Fruit fly (Drosophila melanogaster) whole organism, pupa: ENCODE results near the gene CG42820.

Experiments
- CG12605 ChIP-seq: fragments of 200-800 bp; sonication (Bioruptor generic); IDR thresholded peaks from 2 replicates; pipeline ENCODE4 v1.3.6; 2022; ENCODE audit warnings: missing biosample characterization, missing genetic modification characterization
- CG15710 ChIP-seq: fragments of 200-800 bp; sonication (Bioruptor generic); optimal IDR thresholded peaks from 2 replicates; lab custom pipeline; 2018; ENCODE audit warnings: missing biosample characterization, mild to moderate bottlenecking, missing genetic modification characterization, moderate library complexity
- CG32121 ChIP-seq: fragments of 200-800 bp; sonication (Bioruptor generic); IDR thresholded peaks from 2 replicates; pipeline ENCODE4 v1.3.6; 2022; ENCODE audit warnings: missing biosample characterization, missing genetic modification characterization
- CG8159 ChIP-seq: fragments of 200-800 bp; sonication (Bioruptor generic); optimal IDR thresholded peaks from 3 replicates; lab custom pipeline; 2018; ENCODE audit warnings: missing biosample characterization, mild to moderate bottlenecking, missing genetic modification characterization, moderate library complexity
- EcR ChIP-seq: fragments of 200-800 bp; sonication (Bioruptor generic); optimal IDR thresholded peaks from 3 replicates; lab custom pipeline; 2019; ENCODE audit warnings: missing biosample characterization, missing genetic modification characterization, mild to moderate bottlenecking, moderate library complexity, missing genetic modification reagents
- Ets98B ChIP-seq: fragments of 200-800 bp; sonication (Bioruptor generic); IDR thresholded peaks from 2 replicates; pipeline ENCODE4 v1.3.6; 2022; ENCODE audit warnings: missing biosample characterization, missing genetic modification characterization
- Pif1A ChIP-seq: fragments of 200-800 bp; sonication (Bioruptor generic); optimal IDR thresholded peaks from 3 replicates; lab custom pipeline; 2016; ENCODE audit warnings: missing biosample characterization, missing genetic modification characterization
- fd96Ca ChIP-seq: fragments of 200-800 bp; sonication (Bioruptor generic); IDR thresholded peaks from 3 replicates; pipeline ENCODE4 v1.3.6; 2022; ENCODE audit warnings: missing biosample characterization, missing genetic modification characterization

DNA sequence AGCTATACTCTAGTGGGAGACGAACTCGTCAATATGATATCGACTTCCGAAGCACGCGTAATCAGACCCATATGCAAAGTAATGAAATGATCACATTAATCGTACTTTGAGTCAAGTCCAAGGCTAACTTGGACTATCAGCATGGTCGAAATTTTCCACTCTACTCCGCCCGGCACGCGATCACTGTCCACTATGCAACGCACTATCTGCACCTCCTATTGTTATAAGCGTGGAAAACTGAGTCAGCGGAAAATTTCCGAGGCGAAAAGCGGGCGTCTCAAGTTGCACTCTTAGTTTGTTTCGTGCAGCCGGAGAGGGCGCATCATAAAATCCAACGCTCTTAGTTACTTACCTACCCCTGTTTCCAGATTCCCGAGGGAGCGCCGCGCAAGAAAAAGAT, 6.3 kb downstream of the CG42820 start:
- TF ChIP-seq Pif1A (GFP tag; lab: Kevin White, UChicago) (no peak), CG15710 (tag; lab: Kevin White, UChicago) (no peak), Ets98B (GFP tag; lab: Robert Waterston, UW) (no peak), fd96Ca (GFP tag; lab: Robert Waterston, UW) (no peak), CG32121 (GFP tag; lab: Robert Waterston, UW) (no peak), CG12605 (no peak), CG8159 (no peak), EcR (GFP tag; lab: Kevin White, UChicago) (no peak)
